Worm (Caenorhabditis elegans) whole organism, L2 larva: ENCODE results near the gene myo-2.
A peak's percentile ranks its signal among the peaks of the same experiment; 100 is the strongest.

ENCODE experiments used
- C34F6.9 ChIP-seq: fragments of 150-350 bp; optimal IDR thresholded peaks from 2 replicates; lab custom pipeline; 2014; ENCODE audit warnings: missing biosample characterization, missing genetic modification characterization
- F13H6.1 ChIP-seq: sonication (generic microtip); optimal IDR thresholded peaks from 2 replicates; lab custom pipeline; 2016; ENCODE audit warnings: missing genetic modification characterization, missing compliant biosample characterization
- R02D3.7 ChIP-seq: fragments of 150-350 bp; optimal IDR thresholded peaks from 2 replicates; lab custom pipeline; 2014; ENCODE audit warnings: missing biosample characterization, missing genetic modification characterization
- ZK546.5 ChIP-seq: sonication (generic microtip); optimal IDR thresholded peaks from 2 replicates; lab custom pipeline; 2017; ENCODE audit warnings: missing biosample characterization, missing genetic modification characterization
- alr-1 ChIP-seq: fragments of 150-350 bp; optimal IDR thresholded peaks from 2 replicates; lab custom pipeline; 2014; ENCODE audit warnings: missing biosample characterization, missing genetic modification characterization
- ama-1 ChIP-seq: fragments of 150-350 bp; optimal IDR thresholded peaks from 2 replicates; lab custom pipeline; 2018; ENCODE audit warnings: inconsistent platforms
- blmp-1 ChIP-seq: sonication (generic microtip); optimal IDR thresholded peaks from 2 replicates; lab custom pipeline; 2017; ENCODE audit warnings: missing genetic modification characterization, mild to moderate bottlenecking, missing compliant biosample characterization, antibody characterized with exemption, moderate library complexity; ENCODE audit not compliant: insufficient read depth
- ceh-16 ChIP-seq: fragments of 150-350 bp; optimal IDR thresholded peaks from 2 replicates; lab custom pipeline; 2014; ENCODE audit warnings: missing biosample characterization, missing genetic modification characterization
- dmd-4 ChIP-seq: sonication (generic microtip); optimal IDR thresholded peaks from 2 replicates; lab custom pipeline; 2017; ENCODE audit warnings: missing biosample characterization, missing genetic modification characterization
- egl-27 ChIP-seq: sonication (generic microtip); optimal IDR thresholded peaks from 3 replicates; lab custom pipeline; 2017; ENCODE audit warnings: missing biosample characterization, missing genetic modification reagents, missing genetic modification characterization
- fos-1 ChIP-seq: fragments of 150-350 bp; optimal IDR thresholded peaks from 2 replicates; lab custom pipeline; 2014; ENCODE audit warnings: missing biosample characterization, missing genetic modification characterization
- gmeb-1 ChIP-seq: fragments of 150-350 bp; optimal IDR thresholded peaks from 2 replicates; lab custom pipeline; 2014; ENCODE audit warnings: missing biosample characterization, missing genetic modification characterization
- lin-11 ChIP-seq: fragments of 150-350 bp; sonication (generic microtip); optimal IDR thresholded peaks from 2 replicates; lab custom pipeline; 2014; ENCODE audit warnings: missing biosample characterization, missing genetic modification characterization, inconsistent platforms, mixed read lengths
- lin-39 ChIP-seq: fragments of 150-350 bp; optimal IDR thresholded peaks from 2 replicates; lab custom pipeline; 2014; ENCODE audit warnings: missing biosample characterization, missing genetic modification reagents, missing genetic modification characterization
- mab-5 ChIP-seq: fragments of 150-350 bp; optimal IDR thresholded peaks from 2 replicates; lab custom pipeline; 2014; ENCODE audit warnings: missing biosample characterization, missing genetic modification characterization
- mbf-1 ChIP-seq: sonication (generic microtip); optimal IDR thresholded peaks from 2 replicates; lab custom pipeline; 2017; ENCODE audit warnings: missing biosample characterization, missing genetic modification characterization
- mdl-1 ChIP-seq, 2 experiments: fragments of 150-350 bp in 1 of 2; sonication (generic microtip) in 1 of 2; optimal IDR thresholded peaks; 2 replicates each; lab custom pipeline; 2017; ENCODE audit warnings: missing biosample characterization in 2 of 2, missing genetic modification characterization in 2 of 2
- nhr-11 ChIP-seq: fragments of 150-350 bp; optimal IDR thresholded peaks from 2 replicates; lab custom pipeline; 2014; ENCODE audit warnings: missing biosample characterization, missing genetic modification characterization
- nhr-129 ChIP-seq: fragments of 150-350 bp; optimal IDR thresholded peaks from 2 replicates; lab custom pipeline; 2014; ENCODE audit warnings: missing biosample characterization, missing genetic modification characterization
- nhr-21 ChIP-seq: fragments of 150-350 bp; optimal IDR thresholded peaks from 2 replicates; lab custom pipeline; 2014; ENCODE audit warnings: missing biosample characterization, missing genetic modification characterization
- nhr-23 ChIP-seq: fragments of 150-350 bp; optimal IDR thresholded peaks from 2 replicates; lab custom pipeline; 2014; ENCODE audit warnings: missing biosample characterization, missing genetic modification reagents, missing genetic modification characterization
- nhr-237 ChIP-seq: fragments of 150-350 bp; optimal IDR thresholded peaks from 2 replicates; lab custom pipeline; 2014; ENCODE audit warnings: missing biosample characterization, missing genetic modification characterization
- nhr-25 ChIP-seq: fragments of 150-350 bp; sonication (generic microtip); optimal IDR thresholded peaks from 3 replicates; lab custom pipeline; 2014; ENCODE audit warnings: missing biosample characterization, missing genetic modification characterization
- nhr-6 ChIP-seq: fragments of 150-350 bp; optimal IDR thresholded peaks from 2 replicates; lab custom pipeline; 2014; ENCODE audit warnings: missing biosample characterization, missing genetic modification characterization
- peb-1 ChIP-seq: fragments of 150-350 bp; optimal IDR thresholded peaks from 2 replicates; lab custom pipeline; 2014; ENCODE audit warnings: missing biosample characterization, missing genetic modification characterization
- sem-4 ChIP-seq: fragments of 150-350 bp; optimal IDR thresholded peaks from 2 replicates; lab custom pipeline; 2014; ENCODE audit warnings: missing biosample characterization, missing genetic modification reagents, missing genetic modification characterization
- sma-9 ChIP-seq, 2 experiments: fragments of 150-350 bp in 1 of 2; sonication (generic microtip) in 1 of 2; optimal IDR thresholded peaks; 2 replicates each; lab custom pipeline; 2014 to 2016; ENCODE audit warnings: missing genetic modification characterization in 2 of 2, mild to moderate bottlenecking in 1 of 2, missing biosample characterization in 1 of 2, missing compliant biosample characterization in 1 of 2, missing genetic modification reagents in 1 of 2, moderate library complexity in 1 of 2
- unc-39 ChIP-seq: fragments of 150-350 bp; optimal IDR thresholded peaks from 2 replicates; lab custom pipeline; 2014; ENCODE audit warnings: missing biosample characterization, missing genetic modification characterization
- unc-55 ChIP-seq: fragments of 150-350 bp; sonication (generic microtip); optimal IDR thresholded peaks from 3 replicates; lab custom pipeline; 2014; ENCODE audit warnings: missing biosample characterization, missing genetic modification reagents, missing genetic modification characterization
- ztf-1 ChIP-seq: fragments of 200-800 bp; sonication (Bioruptor generic); conservative IDR thresholded peaks from 2 replicates; pipeline ENCODE4 v1.3.6; 2022; ENCODE audit warnings: missing genetic modification characterization, missing compliant biosample characterization
- ztf-4 ChIP-seq: fragments of 150-350 bp; optimal IDR thresholded peaks from 2 replicates; lab custom pipeline; 2014; ENCODE audit warnings: missing biosample characterization, missing genetic modification characterization

Gene myo-2

DNA sequence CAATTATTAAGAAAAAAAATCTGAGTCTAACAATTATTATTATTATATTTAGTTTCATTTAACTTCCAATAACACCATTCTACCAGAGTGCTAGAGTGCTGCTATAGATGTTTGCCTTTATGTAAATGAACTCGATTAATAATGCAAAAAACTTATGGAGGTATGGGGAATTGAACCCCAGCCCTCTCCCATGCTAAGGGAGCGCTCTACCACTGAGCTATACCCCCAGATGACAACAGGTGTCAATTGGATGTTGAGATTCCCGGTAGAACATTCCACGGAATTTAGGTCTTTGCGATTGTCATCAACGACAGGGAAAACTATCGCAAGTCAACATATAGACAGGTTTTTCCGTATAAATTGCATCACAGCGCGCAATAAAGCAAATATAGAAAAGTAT lies 9.8 kb upstream of the myo-2 start (continued):
- no peak for TF ChIP-seq ZK546.5 (tag; lab: Kevin White, UChicago)
- peak; percentile 47 for TF ChIP-seq sem-4 (tag; lab: Kevin White, UChicago)
- no peak for TF ChIP-seq lin-11 (tag; lab: Kevin White, UChicago)
- no peak for TF ChIP-seq ztf-1 (GFP tag; lab: Robert Waterston, UW)
- TF ChIP-seq ztf-4: peak; percentile 11
- TF ChIP-seq R02D3.7 (tag; lab: Kevin White, UChicago): no peak
- TF ChIP-seq peb-1 (tag; lab: Kevin White, UChicago): no peak
- TF ChIP-seq nhr-129 (tag; lab: Kevin White, UChicago): peak; percentile 84

DNA sequence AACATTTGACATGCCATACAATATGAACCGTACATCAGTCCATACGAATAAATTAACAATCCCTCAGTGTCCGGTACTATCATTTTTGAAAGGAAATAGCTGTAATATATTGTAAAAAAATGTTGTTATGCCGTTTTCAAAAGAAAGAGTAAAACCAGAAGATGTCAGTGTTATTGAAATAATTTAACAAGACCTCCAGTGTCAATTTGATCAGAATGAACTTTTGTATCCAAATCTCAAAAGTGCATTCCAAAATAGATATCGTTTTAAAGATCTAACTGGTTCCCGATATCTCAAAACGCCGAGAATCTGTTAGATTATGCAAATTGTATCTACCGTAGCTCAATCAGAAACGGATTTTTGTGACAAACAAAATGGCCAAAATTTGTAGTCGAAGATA lies 6.3 kb upstream of the myo-2 start, which contains the start of gene odr-7:
odr-7 (minus strand) TSS at position 101 of the 400 bp plus-strand sequence.
- TF ChIP-seq mab-5: no peak
- TF ChIP-seq, all 48 proteins: peak for 0

DNA sequence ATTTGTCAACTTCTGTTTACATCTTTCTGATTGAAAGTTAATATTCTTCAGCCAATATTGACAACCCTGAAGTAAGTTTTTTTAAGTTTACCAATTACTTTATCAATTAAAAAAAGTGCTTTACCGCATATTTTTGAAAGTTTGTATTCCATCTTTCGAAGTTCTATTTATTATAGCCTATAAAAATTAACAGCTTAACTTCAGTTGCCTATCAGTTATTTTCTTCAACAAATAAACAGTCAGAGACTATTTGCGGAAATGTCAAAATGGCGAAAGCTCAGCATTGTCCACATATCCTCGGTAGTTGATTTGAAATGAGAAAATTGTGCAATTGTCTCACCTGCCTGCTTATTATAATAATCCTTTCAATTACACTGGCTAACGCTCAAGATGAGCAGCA lies 4.4 kb upstream of the myo-2 start, which contains the start of gene T18D3.5:
T18D3.5 (plus strand) TSS at position 301 of the 400 bp plus-strand sequence.
- no peak for TF ChIP-seq egl-27 (tag; lab: Kevin White, UChicago)
- TF ChIP-seq, all 48 proteins: peak for 0

DNA sequence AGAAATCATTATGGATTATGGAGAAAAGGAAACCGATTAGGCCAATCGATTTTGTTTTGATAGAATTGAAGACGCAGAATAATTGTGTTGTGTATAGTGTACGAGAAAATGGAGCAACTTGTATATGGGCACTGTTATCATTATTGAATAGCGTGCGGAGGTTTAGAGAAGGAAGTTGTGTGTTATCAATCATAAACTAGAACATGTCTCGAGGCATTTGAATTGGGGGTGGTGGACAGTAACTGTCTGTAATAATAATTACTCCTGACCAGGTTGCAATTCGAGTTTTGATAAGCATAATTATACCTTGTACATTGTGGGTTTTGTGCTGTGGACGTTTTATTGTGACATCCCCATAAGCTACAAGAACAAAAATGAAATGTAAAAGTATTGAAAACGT lies 1.1 kb upstream of the myo-2 start, which contains the start of gene cdf-2:
cdf-2 (minus strand) TSS at position 149 of the 400 bp plus-strand sequence.
- TF ChIP-seq fos-1 (tag; lab: Kevin White, UChicago): peak; percentile 46
- TF ChIP-seq C34F6.9 (tag; lab: Kevin White, UChicago): no peak
- peak; percentile 38 for TF ChIP-seq sma-9 (GFP tag; optimal IDR thresholded peaks at IDR 0.05; lab: Kevin White, UChicago)
- TF ChIP-seq sma-9 (tag; optimal IDR thresholded peaks at IDR 0.05; lab: Kevin White, UChicago): no peak

DNA sequence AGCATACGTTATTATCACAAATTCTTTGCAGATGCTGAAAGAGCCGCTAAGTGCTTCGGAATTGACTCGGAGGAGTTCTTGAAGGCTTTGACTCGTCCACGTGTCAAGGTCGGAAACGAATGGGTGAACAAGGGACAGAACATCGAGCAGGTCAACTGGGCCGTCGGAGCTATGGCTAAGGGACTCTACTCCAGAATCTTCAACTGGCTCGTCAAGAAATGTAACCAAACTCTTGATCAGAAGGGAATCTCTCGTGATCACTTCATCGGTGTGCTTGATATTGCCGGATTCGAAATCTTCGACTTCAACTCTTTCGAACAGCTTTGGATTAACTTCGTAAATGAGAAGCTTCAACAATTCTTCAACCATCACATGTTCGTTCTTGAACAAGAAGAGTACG lies 2.0 kb downstream of the myo-2 start:
- TF ChIP-seq dmd-4 (tag; lab: Kevin White, UChicago) (no peak), mab-5 (no peak), unc-39 (tag; lab: Kevin White, UChicago) (no peak), nhr-237 (no peak), nhr-25 (no peak), alr-1 (tag; lab: Kevin White, UChicago) (no peak), nhr-6 (tag; lab: Kevin White, UChicago) (no peak), lin-39 (no peak), ceh-16 (no peak), nhr-129 (tag; lab: Kevin White, UChicago) (no peak), nhr-11 (no peak), mbf-1 (no peak)

DNA sequence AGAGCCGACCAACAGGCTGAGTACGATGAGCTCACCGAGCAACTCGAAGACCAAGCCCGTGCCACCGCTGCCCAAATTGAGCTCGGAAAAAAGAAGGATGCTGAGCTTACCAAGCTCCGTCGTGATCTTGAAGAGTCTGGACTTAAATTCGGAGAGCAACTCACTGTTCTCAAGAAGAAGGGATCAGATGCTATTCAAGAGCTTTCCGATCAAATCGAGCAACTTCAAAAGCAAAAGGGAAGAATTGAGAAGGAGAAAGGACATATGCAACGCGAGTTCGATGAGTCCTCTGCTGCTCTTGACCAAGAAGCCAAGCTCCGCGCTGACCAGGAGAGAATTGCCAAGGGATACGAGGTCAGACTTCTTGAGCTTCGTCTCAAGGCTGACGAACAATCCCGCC lies 4.4 kb downstream of the myo-2 start:
- TF ChIP-seq nhr-6 (tag; lab: Kevin White, UChicago): no peak
- no peak for TF ChIP-seq blmp-1 (tag; lab: Kevin White, UChicago)
- no peak for TF ChIP-seq gmeb-1 (tag; lab: Kevin White, UChicago)
- no peak for TF ChIP-seq dmd-4 (tag; lab: Kevin White, UChicago)
- TF ChIP-seq peb-1 (tag; lab: Kevin White, UChicago): no peak
- no peak for TF ChIP-seq alr-1 (tag; lab: Kevin White, UChicago)
- TF ChIP-seq ama-1 (lab: Kevin White, UChicago): no peak
- TF ChIP-seq nhr-21: no peak
- TF ChIP-seq ZK546.5 (tag; lab: Kevin White, UChicago): no peak
- no peak for TF ChIP-seq nhr-25
- no peak for TF ChIP-seq R02D3.7 (tag; lab: Kevin White, UChicago)
- no peak for TF ChIP-seq unc-39 (tag; lab: Kevin White, UChicago)
- TF ChIP-seq unc-55: no peak
- TF ChIP-seq mdl-1 (tag; optimal IDR thresholded peaks at IDR 0.05; lab: Kevin White, UChicago): no peak
- TF ChIP-seq F13H6.1 (tag; lab: Kevin White, UChicago): no peak
- TF ChIP-seq lin-39: no peak
- TF ChIP-seq nhr-129 (tag; lab: Kevin White, UChicago): no peak
- no peak for TF ChIP-seq ceh-16
- TF ChIP-seq nhr-23 (tag; lab: Kevin White, UChicago): no peak
- no peak for TF ChIP-seq C34F6.9 (tag; lab: Kevin White, UChicago)
